Fruit fly (Drosophila melanogaster) whole organism, prepupa: Measurements from ENCODE around the gene CG17127.

Experiments
- Blimp-1 ChIP-seq: fragments of 200-800 bp; sonication (Bioruptor generic); optimal IDR thresholded peaks from 3 replicates; lab custom pipeline; 2017; ENCODE audit warnings: missing biosample characterization, missing genetic modification characterization, mild to moderate bottlenecking, moderate library complexity, missing genetic modification reagents
- CG10631 ChIP-seq: fragments of 200-800 bp; sonication (Bioruptor generic); optimal IDR thresholded peaks from 2 replicates; lab custom pipeline; 2016; ENCODE audit warnings: missing biosample characterization, missing genetic modification characterization
- CG10669 ChIP-seq: fragments of 200-800 bp; sonication (Bioruptor generic); optimal IDR thresholded peaks from 3 replicates; lab custom pipeline; 2018; ENCODE audit warnings: missing biosample characterization, mild to moderate bottlenecking, missing genetic modification characterization, moderate library complexity
- CG11294 ChIP-seq: fragments of 200-800 bp; sonication (Bioruptor generic); IDR thresholded peaks from 2 replicates; pipeline ENCODE4 v1.3.6; 2022; ENCODE audit warnings: missing biosample characterization, missing genetic modification characterization
- CG11762 ChIP-seq: fragments of 200-800 bp; sonication (Bioruptor generic); optimal IDR thresholded peaks from 3 replicates; lab custom pipeline; 2016; ENCODE audit warnings: missing biosample characterization, missing genetic modification characterization; ENCODE audit not compliant: insufficient read depth
- CG11902 ChIP-seq: fragments of 200-800 bp; sonication (Bioruptor generic); optimal IDR thresholded peaks from 3 replicates; lab custom pipeline; 2016; ENCODE audit warnings: missing biosample characterization, missing genetic modification characterization
- CG15336 ChIP-seq: fragments of 200-800 bp; sonication (Bioruptor generic); IDR thresholded peaks from 2 replicates; pipeline ENCODE4 v1.3.6; 2022; ENCODE audit warnings: missing biosample characterization, missing genetic modification characterization
- CG1621 ChIP-seq: fragments of 200-800 bp; sonication (Bioruptor generic); optimal IDR thresholded peaks from 3 replicates; lab custom pipeline; 2018; ENCODE audit warnings: missing biosample characterization, mild to moderate bottlenecking, missing genetic modification characterization
- CG16779 ChIP-seq: fragments of 200-800 bp; sonication (Bioruptor generic); optimal IDR thresholded peaks from 3 replicates; lab custom pipeline; 2017; ENCODE audit warnings: missing biosample characterization, mild to moderate bottlenecking, missing genetic modification characterization
- CG3919 ChIP-seq: fragments of 200-800 bp; sonication (Bioruptor generic); optimal IDR thresholded peaks from 3 replicates; lab custom pipeline; 2016; ENCODE audit warnings: missing biosample characterization, missing genetic modification characterization
- CG6163 ChIP-seq: fragments of 200-800 bp; sonication (Bioruptor generic); IDR thresholded peaks from 3 replicates; pipeline ENCODE4 v1.3.6; 2022; ENCODE audit warnings: missing biosample characterization, missing genetic modification characterization
- CG6276 ChIP-seq: fragments of 200-800 bp; sonication (Bioruptor generic); optimal IDR thresholded peaks from 2 replicates; lab custom pipeline; 2017; ENCODE audit warnings: missing biosample characterization, mild to moderate bottlenecking, missing genetic modification characterization
- CG6808 ChIP-seq: fragments of 200-800 bp; sonication (Bioruptor generic); optimal IDR thresholded peaks from 3 replicates; lab custom pipeline; 2017; ENCODE audit warnings: missing biosample characterization, missing genetic modification characterization, mild to moderate bottlenecking, moderate library complexity, missing genetic modification reagents
- CG6854 ChIP-seq: fragments of 200-800 bp; sonication (Bioruptor generic); optimal IDR thresholded peaks from 2 replicates; lab custom pipeline; 2017; ENCODE audit warnings: missing biosample characterization, mild to moderate bottlenecking, missing genetic modification characterization
- CG7368 ChIP-seq: fragments of 200-800 bp; sonication (Bioruptor generic); optimal IDR thresholded peaks from 3 replicates; lab custom pipeline; 2016; ENCODE audit warnings: missing biosample characterization, missing genetic modification characterization
- CG8119 ChIP-seq: fragments of 200-800 bp; sonication (Bioruptor generic); IDR thresholded peaks from 3 replicates; pipeline ENCODE4 v1.3.6; 2022; ENCODE audit warnings: missing biosample characterization, missing genetic modification characterization
- CG8319 ChIP-seq: fragments of 200-800 bp; sonication (Bioruptor generic); optimal IDR thresholded peaks from 3 replicates; lab custom pipeline; 2016; ENCODE audit warnings: missing biosample characterization, missing genetic modification characterization
- CG9139 ChIP-seq: fragments of 200-800 bp; sonication (Bioruptor generic); optimal IDR thresholded peaks from 3 replicates; lab custom pipeline; 2017; ENCODE audit warnings: missing biosample characterization, mild to moderate bottlenecking, missing genetic modification characterization
- Eip75B ChIP-seq: fragments of 200-800 bp; sonication (Bioruptor generic); optimal IDR thresholded peaks from 3 replicates; lab custom pipeline; 2016; ENCODE audit warnings: missing biosample characterization, missing genetic modification characterization
- Eip78C ChIP-seq: fragments of 200-800 bp; sonication (Bioruptor generic); peaks from one replicate; lab custom pipeline; 2016; ENCODE audit warnings: missing biosample characterization, missing genetic modification characterization
- Ets96B ChIP-seq: fragments of 200-800 bp; optimal IDR thresholded peaks from 2 replicates; lab custom pipeline; 2019; ENCODE audit warnings: missing biosample characterization, mild to moderate bottlenecking, missing genetic modification characterization, moderate library complexity
- Gug ChIP-seq: fragments of 200-800 bp; sonication (Bioruptor generic); IDR thresholded peaks from 2 replicates; pipeline ENCODE4 v1.3.6; 2022; ENCODE audit warnings: missing biosample characterization, missing genetic modification characterization
- Hr4 ChIP-seq: fragments of 200-800 bp; sonication (Bioruptor generic); optimal IDR thresholded peaks from 3 replicates; lab custom pipeline; 2016; ENCODE audit warnings: missing biosample characterization, missing genetic modification characterization
- Met ChIP-seq: fragments of 200-800 bp; sonication (Bioruptor generic); optimal IDR thresholded peaks from 3 replicates; lab custom pipeline; 2016; ENCODE audit warnings: missing biosample characterization, missing genetic modification characterization
- OdsH ChIP-seq: fragments of 200-800 bp; sonication (Bioruptor generic); optimal IDR thresholded peaks from 3 replicates; lab custom pipeline; 2016; ENCODE audit warnings: missing biosample characterization, missing genetic modification characterization
- Sox14 ChIP-seq: fragments of 200-800 bp; sonication (Bioruptor generic); optimal IDR thresholded peaks from 3 replicates; lab custom pipeline; 2016; ENCODE audit warnings: missing biosample characterization, missing genetic modification characterization
- Sox15 ChIP-seq: fragments of 200-800 bp; sonication (Bioruptor generic); optimal IDR thresholded peaks from 3 replicates; lab custom pipeline; 2016; ENCODE audit warnings: missing biosample characterization, missing genetic modification characterization
- achi ChIP-seq: fragments of 200-800 bp; sonication (Bioruptor generic); optimal IDR thresholded peaks from 3 replicates; lab custom pipeline; 2016; ENCODE audit warnings: missing biosample characterization, missing genetic modification characterization
- acj6 ChIP-seq: fragments of 200-800 bp; sonication (Bioruptor generic); optimal IDR thresholded peaks from 3 replicates; lab custom pipeline; 2016; ENCODE audit warnings: missing biosample characterization, missing genetic modification characterization
- dsx ChIP-seq: fragments of 200-800 bp; optimal IDR thresholded peaks from 3 replicates; lab custom pipeline; 2019; ENCODE audit warnings: missing biosample characterization, mild to moderate bottlenecking, missing genetic modification characterization, moderate library complexity; ENCODE audit not compliant: poor library complexity, severe bottlenecking
- eg ChIP-seq: fragments of 200-800 bp; sonication (Bioruptor generic); IDR thresholded peaks from 3 replicates; pipeline ENCODE4 v1.3.6; 2022; ENCODE audit warnings: missing biosample characterization, missing genetic modification characterization
- esn ChIP-seq: fragments of 200-800 bp; sonication (Bioruptor generic); optimal IDR thresholded peaks from 2 replicates; lab custom pipeline; 2016; ENCODE audit warnings: missing biosample characterization, mild to moderate bottlenecking, missing genetic modification characterization, moderate library complexity
- fd59A ChIP-seq: fragments of 200-800 bp; sonication (Bioruptor generic); optimal IDR thresholded peaks from 2 replicates; lab custom pipeline; 2017; ENCODE audit warnings: missing biosample characterization, mild to moderate bottlenecking, missing genetic modification characterization, missing genetic modification reagents
- fd85E ChIP-seq: fragments of 200-800 bp; sonication (Bioruptor generic); optimal IDR thresholded peaks from 3 replicates; lab custom pipeline; 2016; ENCODE audit warnings: missing biosample characterization, missing genetic modification characterization
- fkh ChIP-seq: fragments of 200-800 bp; sonication (Bioruptor generic); optimal IDR thresholded peaks from 3 replicates; lab custom pipeline; 2017; ENCODE audit warnings: missing biosample characterization, mild to moderate bottlenecking, missing genetic modification characterization, moderate library complexity
- net ChIP-seq: fragments of 200-800 bp; sonication (Bioruptor generic); optimal IDR thresholded peaks from 3 replicates; lab custom pipeline; 2016; ENCODE audit warnings: missing biosample characterization, missing genetic modification characterization
- salr ChIP-seq, 2 experiments: fragments of 200-800 bp; sonication (Bioruptor generic); optimal IDR thresholded peaks; 3 replicates each; lab custom pipeline; 2016 to 2018; ENCODE audit warnings: missing biosample characterization in 2 of 2, missing genetic modification characterization in 2 of 2, mild to moderate bottlenecking in 1 of 2
- ss ChIP-seq, 2 experiments: fragments of 200-800 bp; sonication (Bioruptor generic); optimal IDR thresholded peaks; 2 replicates in 1 of 2; 3 replicates in 1 of 2; lab custom pipeline; 2017 to 2018; ENCODE audit warnings: mild to moderate bottlenecking in 2 of 2, missing biosample characterization in 2 of 2, missing genetic modification characterization in 2 of 2, moderate library complexity in 1 of 2
- svp ChIP-seq: fragments of 200-800 bp; sonication (Bioruptor generic); peaks from one replicate; lab custom pipeline; 2016; ENCODE audit warnings: missing biosample characterization, missing genetic modification characterization
- topi ChIP-seq: fragments of 200-800 bp; sonication (Bioruptor generic); optimal IDR thresholded peaks from 3 replicates; lab custom pipeline; 2016; ENCODE audit warnings: missing biosample characterization, missing genetic modification characterization

Gene CG17127

dm6 chr2L:10756049-10756448, 14.6 kb upstream of the CG17127 start, which contains the start of gene CG17124:
Gene CG17124, minus strand, starts transcription at chr2L:10756325.
- TF ChIP-seq Met (no peak), CG9139 (GFP tag; lab: Kevin White, UChicago) (peak; percentile 53), net (GFP tag; lab: Kevin White, UChicago) (peak; percentile 61), CG8119 (peak; percentile 53; the same call in 2 of the 3 replicates), ss (GFP tag; optimal IDR thresholded peaks at IDR 0.05; lab: Kevin White, UChicago) (peak; percentile 48 to 68), dsx (GFP tag; lab: Kevin White, UChicago) (peak; percentile 66), fkh (GFP tag; lab: Kevin White, UChicago) (peak; percentile 91), acj6 (GFP tag; lab: Kevin White, UChicago) (no peak), svp (GFP tag; lab: Kevin White, UChicago) (peak; percentile 54), Eip78C (GFP tag; lab: Kevin White, UChicago) (peak; percentile 77), Gug (GFP tag; lab: Robert Waterston, UW) (0 out of 2 replicates have a peak, but pooled peaks have one; percentile 11), CG6808 (GFP tag; lab: Kevin White, UChicago) (peak; percentile 20), Hr4 (GFP tag; lab: Kevin White, UChicago) (no peak), CG3919 (GFP tag; lab: Kevin White, UChicago) (peak; percentile 63), eg (GFP tag; lab: Robert Waterston, UW) (peak; percentile 74; the same call in 2 of the 3 replicates), CG6163 (GFP tag; lab: Robert Waterston, UW) (peak; percentile 64; the same call in 2 of the 3 replicates), CG10669 (GFP tag; lab: Kevin White, UChicago) (peak; percentile 1), CG16779 (tag; lab: Kevin White, UChicago) (peak; percentile 57), Ets96B (peak; percentile 6), CG6854 (GFP tag; lab: Kevin White, UChicago) (peak; percentile 48), fd85E (GFP tag; lab: Kevin White, UChicago) (no peak), esn (GFP tag; lab: Kevin White, UChicago) (peak; percentile 37), fd59A (no peak), Sox14 (GFP tag; lab: Kevin White, UChicago) (peak; percentile 17), CG15336 (GFP tag; lab: Robert Waterston, UW) (0 out of 2 replicates have a peak, but pooled peaks have one; percentile 32), Sox15 (GFP tag; lab: Kevin White, UChicago) (no peak), CG8319 (GFP tag; lab: Kevin White, UChicago) (no peak), CG6276 (GFP tag; lab: Kevin White, UChicago) (peak; percentile 29), CG10631 (GFP tag; lab: Kevin White, UChicago) (no peak), achi (GFP tag; lab: Kevin White, UChicago) (peak; percentile 27), topi (GFP tag; lab: Kevin White, UChicago) (no peak), CG11902 (GFP tag; lab: Kevin White, UChicago) (no peak), CG1621 (tag; lab: Kevin White, UChicago) (peak; percentile 87), CG7368 (no peak), OdsH (GFP tag; lab: Kevin White, UChicago) (no peak), CG11762 (GFP tag; lab: Kevin White, UChicago) (no peak), Blimp-1 (GFP tag; lab: Kevin White, UChicago) (no peak), CG11294 (no peak), salr (GFP tag; optimal IDR thresholded peaks at IDR 0.05; lab: Kevin White, UChicago) (no peak), Eip75B (peak; percentile 21)
